In genomic region chrIV:390279-390678, ce11 we compare ENCODE assay signal across 2 worm cellular contexts.
TF ChIP-seq lines count a peak whose summit lies in the region.

ears-2 (minus strand) TSS chrIV:390468.
uncp-18 (plus strand) TSS chrIV:390560.

TF ChIP-seq in whole organism, L1 larva, 84 proteins besides CTCF, POLR2A, EP300 and RAD21 (continued from another document):
- TF ChIP-seq C34B4.2 (tag; optimal IDR thresholded peaks at IDR 0.05; lab: Kevin White, UChicago) (no peak), unc-130 (tag; optimal IDR thresholded peaks at IDR 0.05; lab: Kevin White, UChicago) (peak; percentile 97), nhr-85 (tag; lab: Kevin White, UChicago) (peak; percentile 92), alr-1 (tag; optimal IDR thresholded peaks at IDR 0.05; lab: Kevin White, UChicago; ENCODE audit: borderline replicate concordance) (no peak), nhr-28 (tag; optimal IDR thresholded peaks at IDR 0.05; lab: Kevin White, UChicago) (no peak), unc-98 (GFP tag; IDR thresholded peaks at IDR 0.05; lab: Robert Waterston, UW) (peak; percentile 26; the same call in 1 of the 2 replicates), snu-23 (GFP tag; optimal IDR thresholded peaks at IDR 0.05; lab: Kevin White, UChicago) (peak; percentile 94), sptf-1 (tag; optimal IDR thresholded peaks at IDR 0.05; lab: Kevin White, UChicago) (no peak), mef-2 (tag; optimal IDR thresholded peaks at IDR 0.05; lab: Kevin White, UChicago) (peak; percentile 54), nhr-20 (tag; optimal IDR thresholded peaks at IDR 0.05; lab: Kevin White, UChicago) (peak; percentile 92), aly-2 (tag; optimal IDR thresholded peaks at IDR 0.05; lab: Kevin White, UChicago) (no peak), egl-13 (tag; optimal IDR thresholded peaks at IDR 0.05; lab: Kevin White, UChicago) (peak; percentile 84), nhr-19 (GFP tag; conservative IDR thresholded peaks at IDR 0.05; lab: Robert Waterston, UW) (peak; percentile 90), tlp-1 (tag; optimal IDR thresholded peaks at IDR 0.05; lab: Kevin White, UChicago) (no peak), ceh-82 (tag; optimal IDR thresholded peaks at IDR 0.05; lab: Kevin White, UChicago) (peak; percentile 89 to 95 (median 92)), efl-1 (optimal IDR thresholded peaks at IDR 0.05; lab: Kevin White, UChicago) (peak; percentile 80 to 81), efl-1 (GFP tag; optimal IDR thresholded peaks at IDR 0.05 in 1 of 2; lab: Kevin White, UChicago) (peak; percentile 69 to 98), ztf-11 (tag; optimal IDR thresholded peaks at IDR 0.05; lab: Kevin White, UChicago) (peak in 1 of 2 experiments; percentile 96), fos-1 (tag; optimal IDR thresholded peaks at IDR 0.05; lab: Kevin White, UChicago) (peak; percentile 63), C16A3.4 (tag; optimal IDR thresholded peaks at IDR 0.05; lab: Kevin White, UChicago) (peak; percentile 94), grh-1 (GFP tag; IDR thresholded peaks at IDR 0.05; lab: Robert Waterston, UW) (peak; percentile 79), ceh-90 (tag; optimal IDR thresholded peaks at IDR 0.05; lab: Kevin White, UChicago) (peak; percentile 49), nhr-76 (tag; optimal IDR thresholded peaks at IDR 0.05; lab: Kevin White, UChicago) (no peak), egl-27 (tag; optimal IDR thresholded peaks at IDR 0.05; lab: Kevin White, UChicago) (peak in 1 of 2 experiments; percentile 63)

TF ChIP-seq in whole organism, young adult, 124 proteins besides CTCF, POLR2A, EP300 and RAD21 (continued from another document):
- TF ChIP-seq F39B2.1 (GFP tag; IDR thresholded peaks at IDR 0.05; lab: Robert Waterston, UW) (no peak), sptf-2 (GFP tag; optimal IDR thresholded peaks at IDR 0.05; lab: Kevin White, UChicago) (peak; percentile 95), ztf-6 (GFP tag; IDR thresholded peaks at IDR 0.05; lab: Robert Waterston, UW) (0 out of 2 replicates have a peak, but pooled peaks have one; percentile 54), dpff-1 (tag; optimal IDR thresholded peaks at IDR 0.05; lab: Kevin White, UChicago) (no peak), athp-1 (tag; optimal IDR thresholded peaks at IDR 0.05; lab: Kevin White, UChicago) (peak; percentile 96), hsf-1 (GFP tag; IDR thresholded peaks at IDR 0.05; lab: Robert Waterston, UW) (peak; percentile 65), nfya-1 (tag; optimal IDR thresholded peaks at IDR 0.05; lab: Kevin White, UChicago; ENCODE audit: borderline replicate concordance, insufficient read depth) (no peak), cebp-2 (GFP tag; IDR thresholded peaks at IDR 0.05; lab: Robert Waterston, UW) (no peak), repo-1 (tag; optimal IDR thresholded peaks at IDR 0.05; lab: Kevin White, UChicago) (peak; percentile 39), rec-8 (tag; optimal IDR thresholded peaks at IDR 0.05; lab: Kevin White, UChicago) (peak; percentile 79 to 83), ZK185.1 (tag; optimal IDR thresholded peaks at IDR 0.05; lab: Kevin White, UChicago; ENCODE audit: poor library complexity, severe bottlenecking) (peak; percentile 80), ceh-91 (GFP tag; IDR thresholded peaks at IDR 0.05; lab: Robert Waterston, UW) (peak; percentile 82), egl-18 (GFP tag; IDR thresholded peaks at IDR 0.05; lab: Robert Waterston, UW) (0 out of 2 replicates have a peak, but pooled peaks have one; percentile 48)
